Fruit fly (Drosophila melanogaster) Kc167 (cell line): Measurements from ENCODE around the gene CG2608.

ENCODE experiments used
- Myc ChIP-seq: fragments of >200 bp; optimal IDR thresholded peaks from 2 replicates; lab custom pipeline; 2017; ENCODE audit warnings: missing external identifiers
- Sin3A ChIP-seq: fragments of >200 bp; optimal IDR thresholded peaks from 2 replicates; lab custom pipeline; 2018; ENCODE audit warnings: missing external identifiers
- h ChIP-seq: fragments of >200 bp; optimal IDR thresholded peaks from 3 replicates; lab custom pipeline; 2018; ENCODE audit warnings: missing external identifiers
- insv ChIP-seq: fragments of >200 bp; optimal IDR thresholded peaks from 3 replicates; lab custom pipeline; 2018; ENCODE audit warnings: missing external identifiers
- psq ChIP-seq: fragments of >200 bp; optimal IDR thresholded peaks from 2 replicates; lab custom pipeline; 2017; ENCODE audit warnings: missing external identifiers
- ttk ChIP-seq: sonication (Bioruptor generic); optimal IDR thresholded peaks from 2 replicates; lab custom pipeline; 2017; ENCODE audit warnings: missing external identifiers

The CG2608 gene

DNA sequence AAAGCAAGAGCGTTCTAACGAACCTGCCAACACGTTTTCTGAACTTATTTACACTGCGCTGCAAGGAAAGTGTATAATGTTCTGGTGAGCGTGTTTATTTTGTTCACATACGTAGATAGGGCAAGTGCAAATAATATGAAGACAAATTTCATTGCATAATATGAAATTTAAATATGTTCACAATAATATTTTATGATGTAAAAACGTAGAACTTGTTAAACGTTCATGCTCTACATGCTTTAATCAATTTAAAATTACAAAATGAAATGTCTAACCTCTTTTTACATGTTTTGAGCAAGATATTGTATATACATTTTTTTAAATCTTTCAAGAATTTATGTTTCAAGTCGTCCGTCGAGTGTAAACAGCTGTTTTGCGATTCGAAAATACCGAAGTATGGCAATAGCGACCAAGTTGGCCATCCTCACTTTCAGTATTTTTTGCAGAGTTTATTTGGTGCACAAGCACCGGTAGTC lies at the start of gene CG2608, which contains the start of gene phr6-4:
Gene CG2608 (plus strand): TSS at position 429 of the 476 bp plus-strand sequence.
Gene phr6-4 (minus strand): TSS at position 398 of the 476 bp plus-strand sequence.
- TF ChIP-seq Sin3A (lab: Kevin White, UChicago) (no peak), h (no peak), psq (lab: Kevin White, UChicago) (no peak), insv (lab: Kevin White, UChicago) (no peak), Myc (no peak), ttk (no peak)

DNA sequence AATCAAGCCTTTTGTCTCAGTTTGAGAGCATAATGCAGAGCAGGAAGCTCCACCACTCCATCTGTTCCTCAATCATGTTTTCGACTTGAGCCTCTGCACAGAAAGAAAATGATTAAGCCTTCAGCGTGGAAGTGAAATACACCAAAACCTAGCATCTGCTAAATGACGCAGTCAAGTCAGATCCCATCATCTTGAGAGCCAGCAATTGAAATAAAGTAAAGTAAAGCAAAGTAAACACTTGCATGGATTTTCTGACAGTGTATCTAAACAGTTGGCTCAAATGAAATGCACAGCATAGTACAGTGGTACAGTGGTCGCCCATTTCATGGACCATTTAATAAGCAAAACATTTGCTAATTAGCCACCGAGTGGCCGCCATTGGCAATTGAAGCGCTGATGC lies 47.9 kb upstream of the CG2608 start:
- TF ChIP-seq Sin3A (lab: Kevin White, UChicago) (no peak), insv (lab: Kevin White, UChicago) (no peak), psq (lab: Kevin White, UChicago) (no peak), h (no peak)

DNA sequence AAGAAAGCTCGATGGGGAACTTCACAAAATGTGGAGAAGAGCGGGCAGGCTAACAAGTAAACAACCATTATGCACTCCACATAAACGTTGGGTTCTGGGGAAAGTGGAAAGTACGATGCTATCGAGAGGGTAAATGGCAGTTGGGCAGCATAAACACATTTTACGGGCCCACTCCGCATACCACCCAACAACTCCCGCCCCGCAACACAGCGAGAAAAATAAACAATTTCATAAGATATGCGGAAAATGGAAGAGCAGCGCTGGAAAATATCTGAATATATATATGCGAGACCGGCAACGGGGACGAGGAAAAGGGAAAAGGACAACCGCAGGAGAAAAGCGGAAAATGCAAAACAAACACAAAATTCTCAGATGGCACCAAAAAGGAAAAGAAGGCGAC lies 44.3 kb upstream of the CG2608 start:
- TF ChIP-seq ttk = no peak
- TF ChIP-seq psq (lab: Kevin White, UChicago) = no peak
- TF ChIP-seq h = no peak
- no peak for TF ChIP-seq Sin3A (lab: Kevin White, UChicago)
- TF ChIP-seq insv (lab: Kevin White, UChicago) = no peak
- TF ChIP-seq Myc = no peak

DNA sequence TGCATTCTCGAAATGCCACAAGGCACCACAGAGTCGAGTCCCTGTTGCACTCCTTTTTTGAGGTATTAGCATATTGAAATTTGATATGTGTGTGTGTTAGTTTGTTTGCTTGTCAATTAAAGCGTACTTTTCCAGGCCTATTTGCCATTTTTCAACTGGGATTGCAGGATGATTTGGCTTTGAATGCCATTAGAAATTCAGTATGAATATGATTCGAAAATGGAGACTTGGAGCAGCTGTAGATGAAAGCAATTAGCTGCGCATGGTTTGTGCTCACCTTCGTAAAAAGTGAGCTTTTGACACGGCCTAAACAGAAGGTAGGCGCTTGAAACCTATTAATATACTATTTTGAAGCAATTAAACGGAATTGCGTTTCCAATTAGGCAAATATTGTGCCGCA lies 41.5 kb upstream of the CG2608 start, which contains the start of gene CG31677:
Gene CG31677 (minus strand): TSS at position 101 of the 400 bp plus-strand sequence.
- TF ChIP-seq Sin3A (lab: Kevin White, UChicago) = no peak
- TF ChIP-seq ttk = no peak
- no peak for TF ChIP-seq psq (lab: Kevin White, UChicago)
- TF ChIP-seq insv (lab: Kevin White, UChicago) = no peak
- TF ChIP-seq h = no peak
- TF ChIP-seq Myc = no peak

DNA sequence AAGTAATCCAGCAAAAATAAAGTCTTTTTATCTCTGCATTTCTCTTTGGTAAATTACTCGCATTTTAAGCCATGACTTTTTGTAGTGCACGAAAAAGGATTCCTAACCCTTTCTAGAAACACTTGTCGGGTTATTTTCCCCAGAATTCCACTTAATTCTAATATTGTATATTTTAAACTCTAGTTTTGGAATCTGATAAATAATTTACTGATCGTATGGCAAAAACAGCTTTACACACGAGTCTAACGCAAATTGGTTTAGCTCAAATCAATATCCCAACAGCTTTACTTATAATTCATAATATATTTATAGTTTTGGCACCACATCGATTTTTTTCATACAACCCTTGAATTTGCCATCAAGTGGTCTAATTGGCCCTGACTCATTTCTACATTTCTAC lies 31.4 kb upstream of the CG2608 start, which contains the start of gene CG15475:
Gene CG15475 (plus strand): TSS at position 301 of the 400 bp plus-strand sequence.
- no peak for TF ChIP-seq Sin3A (lab: Kevin White, UChicago)
- TF ChIP-seq insv (lab: Kevin White, UChicago) = no peak
- no peak for TF ChIP-seq Myc
- no peak for TF ChIP-seq h
- no peak for TF ChIP-seq ttk
- TF ChIP-seq psq (lab: Kevin White, UChicago) = no peak

DNA sequence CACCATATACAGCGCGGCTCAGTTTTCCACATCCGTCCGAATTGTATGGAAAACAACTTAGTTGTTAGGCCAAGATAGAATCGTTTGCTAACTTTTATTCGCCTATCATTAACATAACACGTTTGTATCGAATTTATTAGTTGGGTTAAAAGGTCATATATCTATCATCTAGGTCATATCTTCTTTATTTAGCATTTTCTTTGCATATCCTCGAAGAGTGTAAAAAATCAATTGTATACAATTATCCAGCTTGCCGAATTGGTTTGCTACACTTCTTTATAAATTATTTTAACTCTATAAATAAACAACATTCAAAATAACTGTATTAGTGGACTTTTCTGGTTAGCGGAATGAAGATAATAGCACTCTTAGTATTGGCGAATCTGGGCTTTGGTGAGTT lies 11.4 kb upstream of the CG2608 start, which contains the start of gene CG17472:
Gene CG17472 (plus strand): TSS at position 301 of the 400 bp plus-strand sequence.
- TF ChIP-seq h = no peak
- TF ChIP-seq psq (lab: Kevin White, UChicago) = no peak
- TF ChIP-seq insv (lab: Kevin White, UChicago) = no peak
- no peak for TF ChIP-seq Sin3A (lab: Kevin White, UChicago)
- TF ChIP-seq Myc = no peak
- TF ChIP-seq ttk = no peak

DNA sequence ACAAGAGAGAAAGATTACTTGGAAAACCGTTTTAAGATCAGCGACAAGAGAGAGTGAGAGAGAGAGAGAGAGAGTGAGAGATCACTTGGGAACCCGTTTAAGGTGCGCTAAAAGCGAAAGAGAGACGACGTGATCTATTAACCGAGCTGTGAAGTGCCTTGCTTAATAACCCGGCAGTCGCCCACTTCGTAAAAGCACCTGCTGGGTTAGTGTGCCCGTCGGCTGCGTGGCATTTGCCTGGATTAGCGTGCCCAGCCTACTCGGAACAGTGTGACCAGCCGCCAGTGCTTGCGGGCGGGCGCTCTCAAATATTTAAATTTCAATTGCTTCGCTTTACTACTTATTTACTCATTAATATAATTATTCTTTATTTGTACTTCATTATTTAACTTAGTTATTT lies 7.2 kb upstream of the CG2608 start:
- TF ChIP-seq h = no peak
- no peak for TF ChIP-seq Myc
- no peak for TF ChIP-seq Sin3A (lab: Kevin White, UChicago)
- no peak for TF ChIP-seq ttk
- TF ChIP-seq insv (lab: Kevin White, UChicago) = no peak
- no peak for TF ChIP-seq psq (lab: Kevin White, UChicago)

DNA sequence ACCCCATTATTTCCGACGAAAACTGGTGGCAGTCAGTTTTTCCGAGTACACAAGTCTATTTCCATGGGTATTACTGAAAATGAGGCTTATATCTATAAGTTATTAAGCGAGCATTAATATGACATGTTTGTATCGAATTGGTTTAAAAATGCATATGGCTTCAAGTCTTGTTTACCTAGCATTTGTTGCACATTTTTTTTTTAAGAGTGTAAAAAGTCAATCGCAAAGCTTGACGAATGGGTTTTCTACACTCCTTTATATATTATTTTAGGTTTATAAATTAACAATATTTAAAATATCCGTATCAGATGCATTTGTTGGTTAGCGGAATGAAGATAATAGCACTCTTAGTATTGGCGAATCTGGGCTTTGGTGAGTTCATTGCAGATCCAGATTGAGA lies 5.8 kb upstream of the CG2608 start, which contains the start of gene CG31680:
Gene CG31680 (plus strand): TSS at position 301 of the 400 bp plus-strand sequence.
- TF ChIP-seq insv (lab: Kevin White, UChicago) (no peak), Sin3A (lab: Kevin White, UChicago) (no peak), Myc (no peak), psq (lab: Kevin White, UChicago) (no peak), h (no peak), ttk (no peak)

DNA sequence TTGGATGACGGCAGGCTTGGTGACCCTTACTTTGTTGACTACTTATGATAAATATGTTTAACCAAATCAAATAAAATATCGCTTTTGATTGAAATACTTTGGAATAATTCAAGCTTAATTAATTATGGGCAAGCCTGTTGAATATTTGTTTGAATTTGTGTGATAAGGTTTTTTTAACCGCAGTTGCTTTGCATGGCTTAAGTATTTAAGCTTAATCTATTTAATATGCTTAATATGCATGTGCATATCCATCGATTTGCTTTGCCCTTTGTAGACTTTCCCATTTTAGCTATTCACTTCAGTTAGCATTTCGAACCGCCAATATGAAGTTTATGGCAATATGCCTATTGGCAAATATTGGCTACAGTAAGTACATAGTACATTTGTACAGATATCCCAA lies 5.0 kb upstream of the CG2608 start, which contains the start of gene Sfp38D:
Gene Sfp38D (plus strand): TSS at position 301 of the 400 bp plus-strand sequence.
- TF ChIP-seq ttk (no peak), Myc (no peak), h (no peak), insv (lab: Kevin White, UChicago) (no peak), psq (lab: Kevin White, UChicago) (no peak), Sin3A (lab: Kevin White, UChicago) (no peak)

DNA sequence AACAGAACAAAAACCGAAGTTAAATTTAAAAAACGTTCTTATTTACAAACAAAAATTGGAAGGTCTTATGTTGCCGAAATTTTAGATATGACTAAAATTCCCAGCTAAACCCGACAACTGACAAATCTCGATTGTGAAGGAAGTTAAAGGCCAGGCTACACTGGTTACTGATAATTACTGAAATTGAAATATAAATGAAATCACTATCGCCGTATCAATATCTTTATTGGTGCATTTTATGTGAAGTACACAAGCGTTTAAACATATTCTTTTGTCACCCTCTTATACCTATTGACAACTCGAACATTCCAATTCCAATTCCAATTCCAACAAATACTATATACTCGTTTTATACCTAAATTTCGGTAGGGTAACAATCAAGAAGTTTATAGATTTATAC lies 2.5 kb upstream of the CG2608 start, which contains the start of gene CG17470:
Gene CG17470 (minus strand): TSS at position 101 of the 400 bp plus-strand sequence.
- TF ChIP-seq psq (lab: Kevin White, UChicago) (no peak), Sin3A (lab: Kevin White, UChicago) (no peak), Myc (no peak), h (no peak), insv (lab: Kevin White, UChicago) (no peak), ttk (no peak)

DNA sequence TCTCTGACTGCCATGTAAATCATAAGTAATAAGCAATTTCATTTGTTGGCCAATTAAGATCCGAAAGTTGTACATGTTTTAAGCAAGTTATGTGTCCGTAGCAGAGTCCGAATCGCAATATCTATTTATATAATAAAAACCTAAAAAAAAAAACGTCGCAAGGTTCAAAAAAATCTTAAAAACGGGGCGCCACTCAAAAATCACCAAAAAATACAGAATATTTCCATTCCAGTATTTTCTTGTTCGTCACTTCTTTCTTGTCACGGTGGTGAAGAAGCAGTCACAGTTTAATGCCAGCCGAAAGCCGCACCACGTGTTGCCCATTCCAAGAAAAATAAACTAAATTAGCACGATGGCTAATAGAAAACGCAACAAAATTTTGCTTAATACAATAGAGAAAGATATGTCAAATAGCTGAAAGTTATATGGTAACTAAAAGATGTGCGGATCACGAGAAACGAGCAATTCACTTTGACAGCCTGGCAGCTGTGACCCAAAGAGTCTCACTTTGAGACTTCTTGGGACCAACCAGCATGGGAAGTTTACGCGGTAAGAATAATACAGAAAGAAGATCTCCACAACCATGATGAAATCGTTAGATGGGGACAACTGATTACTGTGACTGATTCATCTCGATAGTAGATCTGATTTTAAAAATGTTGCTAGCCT lies 1.8 kb downstream of the CG2608 start:
- TF ChIP-seq Myc (no peak), psq (lab: Kevin White, UChicago) (no peak), insv (lab: Kevin White, UChicago) (no peak), ttk (no peak), h (no peak), Sin3A (lab: Kevin White, UChicago) (no peak)

DNA sequence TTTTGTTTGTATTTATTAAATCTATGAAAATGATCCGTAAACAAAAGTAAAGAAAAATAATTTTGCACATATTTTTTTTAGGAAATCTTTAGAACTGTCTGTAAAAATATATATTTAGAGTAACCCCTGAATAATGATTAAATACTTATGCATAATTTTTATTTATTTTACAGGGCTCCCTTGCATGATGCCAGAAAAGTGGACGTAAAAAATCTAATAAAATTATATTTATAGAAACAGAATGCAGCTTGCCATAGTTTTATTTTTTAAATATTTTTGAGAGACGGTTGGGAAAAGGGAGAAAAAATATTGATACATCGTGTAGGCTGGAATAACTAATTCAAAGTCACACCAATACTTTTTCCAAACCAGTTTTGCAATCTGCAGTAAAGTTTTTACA lies 3.0 kb downstream of the CG2608 start, which contains the start of gene CG18810:
Gene CG18810 (plus strand): TSS at position 301 of the 400 bp plus-strand sequence.
- no peak for TF ChIP-seq insv (lab: Kevin White, UChicago)
- no peak for TF ChIP-seq ttk
- no peak for TF ChIP-seq Myc
- TF ChIP-seq psq (lab: Kevin White, UChicago) = no peak
- TF ChIP-seq Sin3A (lab: Kevin White, UChicago) = no peak
- TF ChIP-seq h = no peak
